Worm (Caenorhabditis elegans): ENCODE results near the gene PDB1.1.
A peak's percentile ranks its signal among the peaks of the same experiment; 100 is the strongest.

Gene PDB1.1

DNA sequence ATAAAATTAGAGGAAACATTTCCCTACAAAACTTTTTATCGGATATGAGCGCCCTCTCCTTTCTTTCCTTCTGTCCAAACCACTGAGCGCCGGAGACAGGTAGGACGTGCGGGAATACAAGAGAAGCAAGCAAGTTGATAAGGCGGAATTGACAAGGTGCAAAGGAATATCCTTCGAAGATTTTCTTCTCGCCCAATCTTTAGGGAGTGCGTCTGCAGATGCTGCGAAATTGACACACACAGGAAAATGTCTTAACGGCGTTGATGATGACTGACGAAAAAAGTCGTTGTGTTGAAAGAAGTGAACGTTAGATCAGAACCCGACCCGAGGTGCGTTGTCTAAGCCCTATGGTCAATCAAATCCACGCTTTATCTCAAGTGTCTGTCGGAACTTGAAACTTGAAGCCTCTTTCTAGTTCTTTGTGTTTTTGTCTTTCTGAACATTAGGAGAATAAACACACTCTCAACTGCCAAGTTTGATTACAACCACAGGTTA is 28.9 kb upstream of the PDB1.1 start:
- TF ChIP-seq ceh-82 (tag; optimal IDR thresholded peaks at IDR 0.05) (no peak), nhr-43 (tag; optimal IDR thresholded peaks at IDR 0.05; ENCODE audit: poor library complexity, severe bottlenecking) (peak; percentile 7), elt-1 (tag; optimal IDR thresholded peaks at IDR 0.05) (no peak), ceh-9 (tag; optimal IDR thresholded peaks at IDR 0.05) (no peak), ztf-11 (tag; optimal IDR thresholded peaks at IDR 0.05) (no peak), fkh-2 (tag; optimal IDR thresholded peaks at IDR 0.05) (no peak), nhr-23 (tag; optimal IDR thresholded peaks at IDR 0.05) (no peak)

- TF ChIP-seq R02D3.7 (tag; optimal IDR thresholded peaks at IDR 0.05) (no peak), daf-12 (tag; optimal IDR thresholded peaks at IDR 0.05) (no peak), sea-2 (GFP tag; optimal IDR thresholded peaks at IDR 0.05) (no peak), nhr-28 (tag; optimal IDR thresholded peaks at IDR 0.05) (no peak), fos-1 (tag; optimal IDR thresholded peaks at IDR 0.05) (no peak), mml-1 (tag; optimal IDR thresholded peaks at IDR 0.05) (no peak), nhr-12 (tag; optimal IDR thresholded peaks at IDR 0.05) (no peak), nfya-1 (tag; optimal IDR thresholded peaks at IDR 0.05; ENCODE audit: insufficient read depth) (no peak), snpc-4 (tag; optimal IDR thresholded peaks at IDR 0.05) (no peak), nhr-43 (tag; optimal IDR thresholded peaks at IDR 0.05; ENCODE audit: poor library complexity, severe bottlenecking) (no peak), ZK546.5 (tag; optimal IDR thresholded peaks at IDR 0.05) (no peak), pha-4 (tag; optimal IDR thresholded peaks at IDR 0.05) (no peak), elt-3 (tag; optimal IDR thresholded peaks at IDR 0.05) (no peak), ceh-82 (tag; optimal IDR thresholded peaks at IDR 0.05) (no peak), nhr-77 (tag; optimal IDR thresholded peaks at IDR 0.05) (no peak), nhr-76 (tag; optimal IDR thresholded peaks at IDR 0.05) (no peak), nhr-11 (tag; optimal IDR thresholded peaks at IDR 0.05) (no peak), zag-1 (tag; optimal IDR thresholded peaks at IDR 0.05) (no peak), eor-1 (tag; optimal IDR thresholded peaks at IDR 0.05) (no peak), ceh-9 (tag; optimal IDR thresholded peaks at IDR 0.05) (no peak), ceh-28 (tag; optimal IDR thresholded peaks at IDR 0.05) (peak; percentile 32), nhr-25 (tag; optimal IDR thresholded peaks at IDR 0.05) (peak; percentile 47), ama-1 (optimal IDR thresholded peaks at IDR 0.05) (peak; percentile 53), nhr-23 (tag; optimal IDR thresholded peaks at IDR 0.05) (peak; percentile 42), egl-5 (tag; optimal IDR thresholded peaks at IDR 0.05) (no peak), tbx-2 (tag; optimal IDR thresholded peaks at IDR 0.05) (no peak), lsy-12 (tag; optimal IDR thresholded peaks at IDR 0.05) (no peak)
These were observed 27.7 kb upstream of the PDB1.1 start for ce11 chrX:7586588-7586987.

DNA sequence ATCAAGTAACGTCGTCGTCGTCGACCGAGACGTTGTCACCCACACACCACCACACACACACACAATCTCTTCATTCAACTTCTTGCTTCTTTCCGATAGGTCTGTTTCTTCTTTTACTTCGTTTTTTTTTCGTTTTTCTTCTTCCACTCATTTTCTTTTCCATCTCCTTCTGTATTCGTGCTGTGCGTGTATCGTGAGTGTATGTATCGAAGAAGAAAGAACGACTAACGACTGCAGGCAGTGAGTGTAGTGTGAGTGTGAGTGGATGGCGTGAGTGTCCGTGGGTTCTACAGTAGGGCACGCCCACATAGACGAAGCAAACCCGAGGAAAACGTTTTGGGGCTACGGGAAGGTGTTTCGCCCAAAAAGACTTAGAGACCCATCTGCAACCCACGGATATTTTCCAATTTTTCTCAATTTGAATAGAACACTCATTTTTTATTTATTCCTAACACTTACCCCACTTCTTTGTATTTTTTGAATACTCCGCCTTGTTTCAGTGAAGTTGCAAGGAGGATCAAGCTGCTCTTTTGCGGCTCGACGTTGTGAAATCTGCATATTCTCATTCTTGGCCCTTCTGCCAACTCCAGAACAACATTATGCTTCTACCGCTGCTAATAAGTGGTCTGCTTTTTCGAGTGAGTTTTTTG is 26.9 kb upstream of the PDB1.1 start, which contains the start of gene adt-2:
Gene adt-2, plus strand, starts transcription at position 600 of the 650 bp plus-strand sequence.
- TF ChIP-seq unc-62 (GFP tag; optimal IDR thresholded peaks at IDR 0.05) = no peak
- TF ChIP-seq ZK546.5 (tag; optimal IDR thresholded peaks at IDR 0.05) = no peak
- TF ChIP-seq unc-39 (tag; optimal IDR thresholded peaks at IDR 0.05) = no peak
- TF ChIP-seq hmg-11 (tag; optimal IDR thresholded peaks at IDR 0.05) = no peak
- no peak for TF ChIP-seq skn-1 (tag; optimal IDR thresholded peaks at IDR 0.05)
- no peak for TF ChIP-seq ceh-9 (tag; optimal IDR thresholded peaks at IDR 0.05)
- TF ChIP-seq pqm-1 (tag; optimal IDR thresholded peaks at IDR 0.05) = no peak
- no peak for TF ChIP-seq snpc-4 (tag; optimal IDR thresholded peaks at IDR 0.05)
- TF ChIP-seq mdl-1 (tag; optimal IDR thresholded peaks at IDR 0.05) = no peak
- TF ChIP-seq ceh-82 (tag; optimal IDR thresholded peaks at IDR 0.05) = no peak
- no peak for TF ChIP-seq R02D3.7 (tag; optimal IDR thresholded peaks at IDR 0.05)
- no peak for TF ChIP-seq aly-2 (tag; optimal IDR thresholded peaks at IDR 0.05)
- no peak for TF ChIP-seq nhr-237 (tag; optimal IDR thresholded peaks at IDR 0.05)
- TF ChIP-seq lin-39 (tag; optimal IDR thresholded peaks at IDR 0.05) = no peak
- TF ChIP-seq zag-1 (tag; optimal IDR thresholded peaks at IDR 0.05) = no peak
- no peak for TF ChIP-seq elt-2 (tag; optimal IDR thresholded peaks at IDR 0.05)
- TF ChIP-seq tbx-2 (tag; optimal IDR thresholded peaks at IDR 0.05) = no peak
- no peak for TF ChIP-seq ceh-16 (tag; optimal IDR thresholded peaks at IDR 0.05)
- TF ChIP-seq elt-3 (tag; optimal IDR thresholded peaks at IDR 0.05) = no peak
- no peak for TF ChIP-seq fkh-10 (GFP tag; optimal IDR thresholded peaks at IDR 0.05)
- peak; percentile 9 for TF ChIP-seq nhr-43 (tag; optimal IDR thresholded peaks at IDR 0.05; ENCODE audit: poor library complexity, severe bottlenecking)
- TF ChIP-seq nhr-23 (tag; optimal IDR thresholded peaks at IDR 0.05) = peak; percentile 78
- TF ChIP-seq nhr-76 (tag; optimal IDR thresholded peaks at IDR 0.05) = no peak
- no peak for TF ChIP-seq nhr-77 (tag; optimal IDR thresholded peaks at IDR 0.05)
- no peak for TF ChIP-seq fos-1 (tag; optimal IDR thresholded peaks at IDR 0.05)
- TF ChIP-seq nhr-12 (tag; optimal IDR thresholded peaks at IDR 0.05) = no peak
- no peak for TF ChIP-seq lsy-12 (tag; optimal IDR thresholded peaks at IDR 0.05)
- TF ChIP-seq nfya-1 (tag; optimal IDR thresholded peaks at IDR 0.05; ENCODE audit: insufficient read depth) = peak; percentile 3
- TF ChIP-seq nhr-25 (tag; optimal IDR thresholded peaks at IDR 0.05) = peak; percentile 83
- TF ChIP-seq nhr-67 (tag; optimal IDR thresholded peaks at IDR 0.05) = no peak
- TF ChIP-seq elt-1 (tag; optimal IDR thresholded peaks at IDR 0.05) = no peak
- no peak for TF ChIP-seq eor-1 (tag; optimal IDR thresholded peaks at IDR 0.05)
- TF ChIP-seq jun-1 (tag; optimal IDR thresholded peaks at IDR 0.05) = no peak
- TF ChIP-seq ceh-28 (tag; optimal IDR thresholded peaks at IDR 0.05) = peak; percentile 1
